Fruit fly (Drosophila melanogaster) whole organism, embryonic: ENCODE results near the gene usp.

Experiments
- E2f2 ChIP-seq: fragments of 200-800 bp; sonication (Bioruptor generic); IDR thresholded peaks from 2 replicates; pipeline ENCODE4 v1.3.6; 2022; ENCODE audit warnings: missing biosample characterization, missing genetic modification characterization
- Ets97D ChIP-seq: fragments of 200-800 bp; sonication (Bioruptor generic); optimal IDR thresholded peaks from 3 replicates; lab custom pipeline; 2016; ENCODE audit warnings: missing biosample characterization, missing genetic modification characterization
- ash1 ChIP-seq: fragments of 200-800 bp; sonication (Bioruptor generic); optimal IDR thresholded peaks from 2 replicates; lab custom pipeline; 2018; ENCODE audit warnings: missing biosample characterization, mild to moderate bottlenecking, missing genetic modification characterization
- cas ChIP-seq: fragments of 200-800 bp; sonication (Bioruptor generic); IDR thresholded peaks from 2 replicates; pipeline ENCODE4 v1.3.6; 2022; ENCODE audit warnings: missing biosample characterization, missing genetic modification characterization
- cato ChIP-seq: fragments of 200-800 bp; sonication (Bioruptor generic); optimal IDR thresholded peaks from 2 replicates; lab custom pipeline; 2016; ENCODE audit warnings: missing biosample characterization, missing genetic modification characterization, borderline replicate concordance
- dysf ChIP-seq: fragments of 200-800 bp; sonication (Bioruptor generic); IDR thresholded peaks from 3 replicates; pipeline ENCODE4 v1.3.6; 2022; ENCODE audit warnings: missing biosample characterization, missing genetic modification characterization
- psq ChIP-seq: fragments of 200-800 bp; sonication (Bioruptor generic); optimal IDR thresholded peaks from 2 replicates; lab custom pipeline; 2017; ENCODE audit warnings: missing biosample characterization, missing genetic modification characterization

dm6 chrX:2075846-2076377 lies 33.8 kb upstream of the usp start, which contains the start of gene CG4045:
- TF ChIP-seq ash1 (no peak), Ets97D (GFP tag; lab: Kevin White, UChicago) (no peak), psq (GFP tag; lab: Kevin White, UChicago) (no peak), cato (GFP tag; lab: Kevin White, UChicago) (no peak), E2f2 (GFP tag; lab: Robert Waterston, UW) (peak; percentile 28; the same call in 1 of the 2 replicates), cas (GFP tag; lab: Robert Waterston, UW) (no peak), dysf (no peak)
